Fruit fly (Drosophila melanogaster): Measurements from ENCODE around the gene CG15152.

Gene CG15152

dm6 chr2L:18114176-18114703 is at the start of gene CG15152:
CG15152 (plus strand) TSS chr2L:18114547.
- TF ChIP-seq insv (optimal IDR thresholded peaks at IDR 0.05) (no peak), psq (optimal IDR thresholded peaks at IDR 0.05) (no peak), Sin3A (optimal IDR thresholded peaks at IDR 0.05) (no peak), ttk (optimal IDR thresholded peaks at IDR 0.05) (no peak), Myc (optimal IDR thresholded peaks at IDR 0.05) (no peak), h (optimal IDR thresholded peaks at IDR 0.05) (no peak)

- TF ChIP-seq h (optimal IDR thresholded peaks at IDR 0.05) = no peak
- TF ChIP-seq Sin3A (optimal IDR thresholded peaks at IDR 0.05) = no peak
- TF ChIP-seq psq (optimal IDR thresholded peaks at IDR 0.05) = no peak
- TF ChIP-seq insv (optimal IDR thresholded peaks at IDR 0.05) = no peak
- TF ChIP-seq Myc (optimal IDR thresholded peaks at IDR 0.05) = no peak
- no peak for TF ChIP-seq ttk (optimal IDR thresholded peaks at IDR 0.05)
Measured at dm6 chr2L:18067266-18067665, 47.1 kb upstream of the CG15152 start.

- no peak for TF ChIP-seq Myc (optimal IDR thresholded peaks at IDR 0.05)
- no peak for TF ChIP-seq ttk (optimal IDR thresholded peaks at IDR 0.05)
- TF ChIP-seq psq (optimal IDR thresholded peaks at IDR 0.05) = no peak
- no peak for TF ChIP-seq h (optimal IDR thresholded peaks at IDR 0.05)
- no peak for TF ChIP-seq insv (optimal IDR thresholded peaks at IDR 0.05)
- no peak for TF ChIP-seq Sin3A (optimal IDR thresholded peaks at IDR 0.05)
Measured at dm6 chr2L:18077969-18078368, 36.4 kb upstream of the CG15152 start, which contains the start of gene Arr1. Arr1 (plus strand) TSS chr2L:18078269.

dm6 chr2L:18081328-18081727 is 33.0 kb upstream of the CG15152 start, which contains the start of gene ninaD:
ninaD (plus strand) TSS chr2L:18081628.
- TF ChIP-seq insv (optimal IDR thresholded peaks at IDR 0.05) (no peak), ttk (optimal IDR thresholded peaks at IDR 0.05) (no peak), Myc (optimal IDR thresholded peaks at IDR 0.05) (no peak), h (optimal IDR thresholded peaks at IDR 0.05) (no peak), Sin3A (optimal IDR thresholded peaks at IDR 0.05) (no peak), psq (optimal IDR thresholded peaks at IDR 0.05) (no peak)

- no peak for TF ChIP-seq psq (optimal IDR thresholded peaks at IDR 0.05)
Measured at dm6 chr2L:18083956-18084355, 30.4 kb upstream of the CG15152 start, which contains the start of gene CG31741. CG31741 (plus strand) TSS chr2L:18084256.

- TF ChIP-seq Myc (optimal IDR thresholded peaks at IDR 0.05) = no peak
- no peak for TF ChIP-seq ttk (optimal IDR thresholded peaks at IDR 0.05)
- no peak for TF ChIP-seq psq (optimal IDR thresholded peaks at IDR 0.05)
- no peak for TF ChIP-seq Sin3A (optimal IDR thresholded peaks at IDR 0.05)
- TF ChIP-seq insv (optimal IDR thresholded peaks at IDR 0.05) = no peak
- no peak for TF ChIP-seq h (optimal IDR thresholded peaks at IDR 0.05)
Measured at dm6 chr2L:18091705-18092104, 22.6 kb upstream of the CG15152 start.

dm6 chr2L:18092156-18092555 is 22.2 kb upstream of the CG15152 start, which contains the start of gene CG15153:
CG15153 (minus strand) TSS chr2L:18092256.
- no peak for TF ChIP-seq Sin3A (optimal IDR thresholded peaks at IDR 0.05)
- no peak for TF ChIP-seq Myc (optimal IDR thresholded peaks at IDR 0.05)
- TF ChIP-seq psq (optimal IDR thresholded peaks at IDR 0.05) = no peak
- TF ChIP-seq h (optimal IDR thresholded peaks at IDR 0.05) = no peak
- no peak for TF ChIP-seq ttk (optimal IDR thresholded peaks at IDR 0.05)
- TF ChIP-seq insv (optimal IDR thresholded peaks at IDR 0.05) = no peak

- TF ChIP-seq Myc (optimal IDR thresholded peaks at IDR 0.05) = no peak
- TF ChIP-seq h (optimal IDR thresholded peaks at IDR 0.05) = no peak
- TF ChIP-seq ttk (optimal IDR thresholded peaks at IDR 0.05) = no peak
- TF ChIP-seq Sin3A (optimal IDR thresholded peaks at IDR 0.05) = no peak
- TF ChIP-seq insv (optimal IDR thresholded peaks at IDR 0.05) = no peak
- TF ChIP-seq psq (optimal IDR thresholded peaks at IDR 0.05) = no peak
Measured at dm6 chr2L:18096268-18096667, 18.1 kb upstream of the CG15152 start, which contains the start of gene Slc25A46b. Slc25A46b (plus strand) TSS chr2L:18096568.

dm6 chr2L:18112435-18112834 is 1.9 kb upstream of the CG15152 start:
- no peak for TF ChIP-seq ttk (optimal IDR thresholded peaks at IDR 0.05)
- TF ChIP-seq psq (optimal IDR thresholded peaks at IDR 0.05) = no peak
- no peak for TF ChIP-seq h (optimal IDR thresholded peaks at IDR 0.05)
- TF ChIP-seq Sin3A (optimal IDR thresholded peaks at IDR 0.05) = no peak
- no peak for TF ChIP-seq Myc (optimal IDR thresholded peaks at IDR 0.05)
- TF ChIP-seq insv (optimal IDR thresholded peaks at IDR 0.05) = no peak

- TF ChIP-seq insv (optimal IDR thresholded peaks at IDR 0.05) = no peak
- no peak for TF ChIP-seq psq (optimal IDR thresholded peaks at IDR 0.05)
- no peak for TF ChIP-seq h (optimal IDR thresholded peaks at IDR 0.05)
- TF ChIP-seq Sin3A (optimal IDR thresholded peaks at IDR 0.05) = no peak
- no peak for TF ChIP-seq ttk (optimal IDR thresholded peaks at IDR 0.05)
- no peak for TF ChIP-seq Myc (optimal IDR thresholded peaks at IDR 0.05)
Measured at dm6 chr2L:18113079-18113478, 1.3 kb upstream of the CG15152 start, which contains the start of gene CG44476. CG44476 (minus strand) TSS chr2L:18113179.

- TF ChIP-seq h (optimal IDR thresholded peaks at IDR 0.05) (no peak), Myc (optimal IDR thresholded peaks at IDR 0.05) (no peak), insv (optimal IDR thresholded peaks at IDR 0.05) (no peak), Sin3A (optimal IDR thresholded peaks at IDR 0.05) (no peak), psq (optimal IDR thresholded peaks at IDR 0.05) (no peak), ttk (optimal IDR thresholded peaks at IDR 0.05) (no peak)
Measured at dm6 chr2L:18115104-18115503, 757 bp downstream of the CG15152 start.

- no peak for TF ChIP-seq Sin3A (optimal IDR thresholded peaks at IDR 0.05)
- no peak for TF ChIP-seq ttk (optimal IDR thresholded peaks at IDR 0.05)
- no peak for TF ChIP-seq psq (optimal IDR thresholded peaks at IDR 0.05)
- TF ChIP-seq insv (optimal IDR thresholded peaks at IDR 0.05) = no peak
- no peak for TF ChIP-seq h (optimal IDR thresholded peaks at IDR 0.05)
- no peak for TF ChIP-seq Myc (optimal IDR thresholded peaks at IDR 0.05)
Measured at dm6 chr2L:18119643-18120042, 5.3 kb downstream of the CG15152 start, which contains the start of gene CG5758. CG5758 (plus strand) TSS chr2L:18119995.

Data from Kc167 (cell line).